Fruit fly (Drosophila melanogaster): ENCODE data around the gene Hr4.

DNA sequence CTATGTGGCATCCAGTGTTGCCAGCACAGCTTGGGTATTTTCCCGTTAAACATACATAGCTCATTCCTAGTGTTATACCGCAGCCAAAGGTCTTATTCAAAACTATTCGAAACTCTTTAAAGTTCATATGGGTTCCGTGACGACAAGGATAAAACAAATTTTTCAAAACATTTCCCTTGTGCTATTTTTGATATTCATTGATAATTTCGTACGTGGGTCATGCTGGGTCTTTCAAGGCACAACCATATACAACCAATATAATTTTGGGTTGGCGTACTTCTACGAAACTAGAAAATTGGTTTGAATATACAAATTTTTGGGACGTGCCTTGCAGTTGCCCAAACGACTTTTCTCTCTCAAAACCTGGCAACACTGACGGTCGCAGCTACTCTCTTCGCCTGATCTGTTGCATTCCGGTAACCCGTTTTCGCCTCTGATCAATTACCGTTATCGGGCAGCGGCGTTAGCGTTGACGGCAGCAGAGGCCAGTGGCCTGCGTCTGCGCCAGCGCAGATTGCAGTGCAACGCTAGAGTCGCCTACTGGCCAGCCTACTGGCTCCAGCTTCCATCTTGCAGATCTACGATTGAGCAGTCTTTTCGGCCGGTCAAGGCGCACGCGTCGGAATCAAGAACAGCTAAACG is 90.5 kb downstream of the Hr4 start:
- TF ChIP-seq rn (GFP tag; IDR thresholded peaks at IDR 0.05), result no peak
- no peak for TF ChIP-seq Snoo (tag; optimal IDR thresholded peaks at IDR 0.05)
- TF ChIP-seq Pif1A (GFP tag; optimal IDR thresholded peaks at IDR 0.05), result no peak
- no peak for TF ChIP-seq Pif1B (GFP tag; optimal IDR thresholded peaks at IDR 0.05)
- TF ChIP-seq EcR (GFP tag; optimal IDR thresholded peaks at IDR 0.05), result peak; percentile 61
- peak; percentile 35 for TF ChIP-seq CG8301 (tag; optimal IDR thresholded peaks at IDR 0.05)
